Worm (Caenorhabditis elegans) whole organism, L4 larva: ENCODE results near the gene mthf-1.

Experiments used
- F49E8.2 ChIP-seq: sonication (generic microtip); optimal IDR thresholded peaks from 2 replicates; lab custom pipeline; 2016; ENCODE audit warnings: missing compliant biosample characterization, mild to moderate bottlenecking, missing genetic modification characterization, borderline replicate concordance
- R02D3.7 ChIP-seq: fragments of 150-350 bp; sonication (generic microtip); optimal IDR thresholded peaks from 3 replicates; lab custom pipeline; 2014; ENCODE audit warnings: missing biosample characterization, missing genetic modification characterization
- Y48G9A.11 ChIP-seq: fragments of 200-800 bp; sonication (Bioruptor generic); IDR thresholded peaks from 2 replicates; pipeline ENCODE4 v1.3.6; 2022; ENCODE audit warnings: missing genetic modification reagents, missing genetic modification characterization, missing compliant biosample characterization
- aha-1 ChIP-seq: fragments of 150-350 bp; peaks from one replicate; lab custom pipeline; 2014; ENCODE audit warnings: missing biosample characterization, missing genetic modification characterization
- aly-2 ChIP-seq: sonication (generic microtip); optimal IDR thresholded peaks from 2 replicates; lab custom pipeline; 2018; ENCODE audit warnings: missing biosample characterization, missing genetic modification characterization
- ama-1 ChIP-seq: fragments of 150-350 bp; optimal IDR thresholded peaks from 2 replicates; lab custom pipeline; 2014; ENCODE audit warnings: inconsistent platforms, mixed read lengths
- attf-4 ChIP-seq: sonication (generic microtip); optimal IDR thresholded peaks from 3 replicates; lab custom pipeline; 2017; ENCODE audit warnings: missing biosample characterization, missing genetic modification characterization
- ces-1 ChIP-seq: fragments of 150-350 bp; sonication (generic microtip); optimal IDR thresholded peaks from 4 replicates; lab custom pipeline; 2014; ENCODE audit warnings: missing biosample characterization, missing genetic modification reagents, missing genetic modification characterization
- daf-16 ChIP-seq, 3 experiments: sonication (generic microtip); optimal IDR thresholded peaks; 2 replicates each; lab custom pipeline; 2016 to 2017; ENCODE audit warnings: missing genetic modification characterization in 3 of 3, missing genetic modification reagents in 3 of 3, mild to moderate bottlenecking in 2 of 3, missing compliant biosample characterization in 2 of 3, missing biosample characterization in 1 of 3, moderate library complexity in 1 of 3
- daf-8 ChIP-seq: fragments of 200-800 bp; sonication (Bioruptor generic); IDR thresholded peaks from 2 replicates; pipeline ENCODE4 v1.3.6; 2022; ENCODE audit warnings: missing genetic modification characterization, missing compliant biosample characterization
- dpl-1 ChIP-seq: fragments of 150-350 bp; optimal IDR thresholded peaks from 2 replicates; lab custom pipeline; 2014; ENCODE audit warnings: missing biosample characterization, missing genetic modification reagents, missing genetic modification characterization
- dve-1 ChIP-seq: sonication (generic microtip); optimal IDR thresholded peaks from 2 replicates; lab custom pipeline; 2017; ENCODE audit warnings: antibody characterized with exemption, mild to moderate bottlenecking, missing genetic modification characterization, missing compliant biosample characterization; ENCODE audit not compliant: insufficient read depth
- egl-27 ChIP-seq: sonication (generic microtip); optimal IDR thresholded peaks from 3 replicates; lab custom pipeline; 2017; ENCODE audit warnings: missing biosample characterization, missing genetic modification reagents, missing genetic modification characterization
- hif-1 ChIP-seq, 2 experiments: sonication (generic microtip); optimal IDR thresholded peaks; 2 replicates each; lab custom pipeline; 2016 to 2017; ENCODE audit warnings: missing compliant biosample characterization in 2 of 2, missing genetic modification characterization in 2 of 2, missing genetic modification reagents in 2 of 2, missing genotype in 2 of 2, mild to moderate bottlenecking in 1 of 2
- hlh-30 ChIP-seq: sonication (generic microtip); optimal IDR thresholded peaks from 2 replicates; lab custom pipeline; 2017; ENCODE audit warnings: antibody characterized with exemption, mild to moderate bottlenecking, missing genetic modification characterization, missing compliant biosample characterization; ENCODE audit not compliant: insufficient read depth
- lin-1 ChIP-seq: fragments of 200-800 bp; sonication (Bioruptor generic); IDR thresholded peaks from 2 replicates; pipeline ENCODE4 v1.3.6; 2022; ENCODE audit warnings: missing genetic modification reagents, missing genetic modification characterization, missing compliant biosample characterization
- madf-5 ChIP-seq, 2 experiments: fragments of 200-800 bp; sonication (Bioruptor generic); IDR thresholded peaks; 2 replicates each; pipeline ENCODE4 v1.3.6; 2022; ENCODE audit warnings: missing compliant biosample characterization in 2 of 2, missing genetic modification characterization in 2 of 2
- mdl-1 ChIP-seq, 2 experiments: fragments of 150-350 bp in 1 of 2; sonication (generic microtip) in 1 of 2; optimal IDR thresholded peaks; 2 replicates each; lab custom pipeline; 2014 to 2017; ENCODE audit warnings: missing biosample characterization in 2 of 2, missing genetic modification characterization in 2 of 2
- mdt-29 ChIP-seq: fragments of 200-800 bp; sonication (Bioruptor generic); IDR thresholded peaks from 2 replicates; pipeline ENCODE4 v1.3.6; 2022; ENCODE audit warnings: missing genetic modification reagents, missing genetic modification characterization, missing compliant biosample characterization
- nhr-11 ChIP-seq: fragments of 150-350 bp; optimal IDR thresholded peaks from 2 replicates; lab custom pipeline; 2014; ENCODE audit warnings: missing biosample characterization, missing genetic modification characterization
- nhr-111 ChIP-seq: fragments of 200-800 bp; sonication (Bioruptor generic); optimal IDR thresholded peaks from 2 replicates; lab custom pipeline; 2018; ENCODE audit warnings: mild to moderate bottlenecking, missing genetic modification characterization, missing compliant biosample characterization
- nhr-237 ChIP-seq: sonication (generic microtip); optimal IDR thresholded peaks from 2 replicates; lab custom pipeline; 2017; ENCODE audit warnings: missing biosample characterization, missing genetic modification characterization
- nhr-25 ChIP-seq: sonication (generic microtip); optimal IDR thresholded peaks from 2 replicates; lab custom pipeline; 2017; ENCODE audit warnings: missing genetic modification characterization, mild to moderate bottlenecking, missing compliant biosample characterization, antibody characterized with exemption, moderate library complexity, borderline replicate concordance; ENCODE audit not compliant: insufficient read depth
- nhr-41 ChIP-seq: fragments of 200-800 bp; sonication (Bioruptor generic); IDR thresholded peaks from 2 replicates; pipeline ENCODE4 v1.3.6; 2022; ENCODE audit warnings: missing genetic modification reagents, missing genetic modification characterization, missing compliant biosample characterization
- nhr-42 ChIP-seq: fragments of 200-800 bp; sonication (Bioruptor generic); IDR thresholded peaks from 2 replicates; pipeline ENCODE4 v1.3.6; 2022; ENCODE audit warnings: missing genetic modification characterization, missing compliant biosample characterization
- nhr-77 ChIP-seq: fragments of 150-350 bp; optimal IDR thresholded peaks from 2 replicates; lab custom pipeline; 2014; ENCODE audit warnings: missing biosample characterization, missing genetic modification characterization
- sdz-12 ChIP-seq: fragments of 200-800 bp; sonication (Bioruptor generic); optimal IDR thresholded peaks from 2 replicates; lab custom pipeline; 2018; ENCODE audit warnings: mild to moderate bottlenecking, missing genetic modification characterization, missing compliant biosample characterization
- skn-1 ChIP-seq: fragments of 150-350 bp; optimal IDR thresholded peaks from 2 replicates; lab custom pipeline; 2014; ENCODE audit warnings: missing biosample characterization, missing genetic modification characterization
- tag-97 ChIP-seq: fragments of 200-800 bp; sonication (Bioruptor generic); IDR thresholded peaks from 2 replicates; pipeline ENCODE4 v1.3.6; 2022; ENCODE audit warnings: missing genetic modification characterization, missing compliant biosample characterization
- tra-1 ChIP-seq: fragments of 200-800 bp; sonication (Bioruptor generic); IDR thresholded peaks from 2 replicates; pipeline ENCODE4 v1.3.6; 2022; ENCODE audit warnings: missing genetic modification reagents, missing genetic modification characterization, missing compliant biosample characterization
- unc-130 ChIP-seq: sonication (generic microtip); optimal IDR thresholded peaks from 2 replicates; lab custom pipeline; 2016; ENCODE audit warnings: missing genetic modification reagents, missing genetic modification characterization, missing compliant biosample characterization
- unc-62 ChIP-seq, 3 experiments: fragments of 150-350 bp in 1 of 3; sonication (generic microtip); optimal IDR thresholded peaks in 2 of 3; peaks in 1 of 3; 1 replicate in 1 of 3; 2 replicates in 2 of 3; lab custom pipeline; 2014 to 2017; ENCODE audit warnings: missing biosample characterization in 3 of 3, missing genetic modification characterization in 3 of 3, missing genetic modification reagents in 3 of 3, missing genotype in 1 of 3
- vab-7 ChIP-seq: fragments of 200-800 bp; sonication (Bioruptor generic); IDR thresholded peaks from 2 replicates; pipeline ENCODE4 v1.3.6; 2022; ENCODE audit warnings: missing genetic modification reagents, missing genetic modification characterization, missing compliant biosample characterization
- zfp-3 ChIP-seq: fragments of 200-800 bp; sonication (Bioruptor generic); conservative IDR thresholded peaks from 2 replicates; pipeline ENCODE4 v1.3.6; 2022; ENCODE audit warnings: missing genetic modification reagents, missing genetic modification characterization, missing compliant biosample characterization
- zip-11 ChIP-seq: fragments of 200-800 bp; sonication (Bioruptor generic); IDR thresholded peaks from 2 replicates; pipeline ENCODE4 v1.3.6; 2022; ENCODE audit warnings: missing genetic modification characterization, missing compliant biosample characterization
- ztf-7 ChIP-seq: fragments of 150-350 bp; optimal IDR thresholded peaks from 2 replicates; lab custom pipeline; 2014; ENCODE audit warnings: missing biosample characterization, missing genetic modification characterization

mthf-1 gene

DNA sequence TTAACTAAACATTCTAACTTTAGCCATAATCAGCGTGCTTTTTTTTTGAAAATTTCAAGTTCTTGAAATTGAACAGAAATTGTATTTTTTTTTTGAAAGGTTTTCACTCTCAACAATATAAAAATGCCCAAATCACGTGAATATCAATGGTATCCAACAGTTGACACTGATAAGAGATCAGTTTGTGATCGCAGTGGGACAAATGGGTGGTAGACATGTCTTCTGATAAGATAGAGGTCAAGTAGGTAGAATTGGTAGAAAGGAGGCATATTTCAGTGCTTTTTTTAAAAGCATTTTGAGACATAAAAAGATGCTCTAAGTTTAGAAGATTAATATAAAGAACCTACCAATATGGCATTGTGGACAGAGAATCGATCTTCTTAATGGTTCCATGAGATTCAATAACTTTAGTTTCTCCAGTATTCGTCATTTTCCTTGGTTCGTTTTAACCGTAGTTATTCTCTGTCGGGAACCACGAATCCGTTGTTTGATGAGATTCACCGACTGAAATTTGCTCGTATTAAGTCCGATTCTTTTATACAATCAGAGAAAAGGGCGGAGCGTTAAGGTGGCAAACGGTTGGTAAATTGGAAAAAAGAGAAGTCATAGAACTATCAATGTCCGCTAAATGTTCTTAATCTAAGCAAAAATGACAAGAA is at the start of gene mthf-1 (continued):
- no peak for TF ChIP-seq nhr-42 (GFP tag; lab: Robert Waterston, UW)
- peak; percentile 79 for TF ChIP-seq ama-1 (lab: Kevin White, UChicago)
- peak; percentile 87 for TF ChIP-seq tra-1 (GFP tag; lab: Robert Waterston, UW)
- no peak for TF ChIP-seq R02D3.7 (tag; lab: Kevin White, UChicago)
- no peak for TF ChIP-seq Y48G9A.11 (GFP tag; lab: Robert Waterston, UW)
- no peak for TF ChIP-seq nhr-11
- peak; percentile 2 for TF ChIP-seq dpl-1 (GFP tag; lab: Kevin White, UChicago)
- TF ChIP-seq zip-11: no peak
- TF ChIP-seq aly-2 (tag; lab: Kevin White, UChicago): no peak

DNA sequence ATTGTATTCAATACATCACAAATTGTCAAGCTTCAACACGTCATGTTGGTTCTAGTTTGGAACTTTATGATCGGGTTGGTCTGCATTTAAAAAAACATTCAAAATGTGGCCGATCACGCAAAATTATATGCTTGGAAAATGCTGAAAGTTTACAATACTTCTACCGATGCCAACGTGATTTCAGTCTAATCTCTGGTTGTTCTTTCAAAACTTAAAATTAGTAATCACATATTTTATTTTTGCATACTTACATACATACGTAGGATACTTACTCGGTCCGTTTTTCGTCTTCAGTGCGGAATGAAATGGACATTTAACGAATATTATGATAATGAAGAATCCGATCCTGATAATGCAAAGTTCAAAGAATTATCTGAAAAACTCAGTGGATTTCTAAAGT is 47.5 kb upstream of the mthf-1 start, which contains the start of gene srw-62:
TSS of gene srw-62 (plus strand) at position 301 of the 400 bp plus-strand sequence.
- TF ChIP-seq lin-1 (GFP tag; lab: Robert Waterston, UW): no peak
- no peak for TF ChIP-seq mdl-1 (tag; optimal IDR thresholded peaks at IDR 0.05; lab: Kevin White, UChicago)
- TF ChIP-seq skn-1 (tag; lab: Kevin White, UChicago): no peak
- no peak for TF ChIP-seq daf-8 (GFP tag; lab: Robert Waterston, UW)
- TF ChIP-seq ztf-7 (tag; lab: Kevin White, UChicago): no peak
- peak; percentile 4 for TF ChIP-seq aha-1 (tag; lab: Kevin White, UChicago)
- no peak for TF ChIP-seq R02D3.7 (tag; lab: Kevin White, UChicago)

DNA sequence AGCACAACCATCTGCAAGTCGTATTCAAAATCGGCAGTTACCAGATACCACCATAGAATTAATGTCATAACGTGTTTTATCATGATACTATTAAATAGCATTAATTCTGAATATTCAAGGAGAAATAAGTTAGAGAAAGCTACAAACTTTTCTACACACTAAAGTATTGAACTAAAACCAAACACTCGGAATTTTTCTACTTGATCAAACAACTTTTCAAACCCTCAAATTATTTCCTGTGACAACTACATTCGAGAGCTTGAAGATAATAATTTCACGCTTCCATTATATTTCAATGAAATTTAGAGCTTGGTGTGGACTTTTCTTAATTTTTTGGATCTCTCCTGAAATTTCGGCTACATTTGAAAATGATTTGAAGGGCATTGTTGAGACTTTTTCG is 44.8 kb upstream of the mthf-1 start, which contains the start of gene irld-47:
TSS of gene irld-47 (minus strand) at position 101 of the 400 bp plus-strand sequence.
- no peak for TF ChIP-seq hlh-30 (tag; lab: Kevin White, UChicago)
- TF ChIP-seq nhr-237 (tag; lab: Kevin White, UChicago): no peak
- TF ChIP-seq F49E8.2: no peak
- TF ChIP-seq zfp-3 (GFP tag; lab: Robert Waterston, UW): no peak
- TF ChIP-seq egl-27: no peak
- TF ChIP-seq tag-97 (GFP tag; lab: Robert Waterston, UW): no peak
- TF ChIP-seq vab-7 (GFP tag; lab: Robert Waterston, UW): no peak
- no peak for TF ChIP-seq madf-5 (GFP tag; IDR thresholded peaks at IDR 0.05; lab: Robert Waterston, UW)
- no peak for TF ChIP-seq ces-1 (GFP tag; lab: Kevin White, UChicago)
- no peak for TF ChIP-seq nhr-25 (tag; lab: Kevin White, UChicago)
- TF ChIP-seq unc-130 (GFP tag; lab: Kevin White, UChicago): no peak
- no peak for TF ChIP-seq hif-1 (tag; optimal IDR thresholded peaks at IDR 0.05; lab: Kevin White, UChicago)
- TF ChIP-seq daf-16 (GFP tag; optimal IDR thresholded peaks at IDR 0.05; lab: Kevin White, UChicago): no peak
- TF ChIP-seq daf-16 (tag; optimal IDR thresholded peaks at IDR 0.05; lab: Kevin White, UChicago): no peak
- no peak for TF ChIP-seq ama-1 (lab: Kevin White, UChicago)
- TF ChIP-seq mdt-29: no peak
- no peak for TF ChIP-seq nhr-41 (GFP tag; lab: Robert Waterston, UW)
- TF ChIP-seq, all 104 proteins: peak for 0

DNA sequence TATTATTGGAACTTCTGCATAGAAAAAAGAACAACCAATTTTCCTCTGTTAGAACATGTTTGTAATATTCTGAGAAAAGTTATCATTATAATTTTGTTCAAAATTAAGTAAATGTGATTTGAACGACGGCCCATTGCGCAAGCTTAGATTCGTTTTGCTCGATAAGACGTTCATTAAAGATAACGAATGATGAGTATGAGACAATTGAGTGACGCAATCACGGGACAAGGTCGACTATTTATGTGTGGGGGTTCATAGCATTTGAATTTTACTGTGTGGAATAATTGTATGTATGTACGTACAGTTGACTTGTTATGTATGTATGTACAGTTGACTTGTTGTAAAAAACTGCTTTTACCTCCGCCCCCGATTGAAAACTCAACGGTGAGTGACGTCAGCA is 41.7 kb upstream of the mthf-1 start:
- TF ChIP-seq nhr-77: no peak
- TF ChIP-seq nhr-11: no peak
- TF ChIP-seq nhr-111 (GFP tag; lab: Kevin White, UChicago): no peak
- TF ChIP-seq ama-1 (lab: Kevin White, UChicago): no peak
- TF ChIP-seq dve-1 (tag; lab: Kevin White, UChicago): no peak
- TF ChIP-seq unc-62 (GFP tag; optimal IDR thresholded peaks at IDR 0.05 in 1 of 2; lab: Kevin White, UChicago): peak in 1 of 2 experiments; percentile 75
- no peak for TF ChIP-seq unc-62 (tag; optimal IDR thresholded peaks at IDR 0.05; lab: Kevin White, UChicago)
- TF ChIP-seq attf-4 (tag; lab: Kevin White, UChicago): no peak
- no peak for TF ChIP-seq sdz-12
